Worm (Caenorhabditis elegans): ENCODE results near the gene C14B1.12.

The C14B1.12 gene

DNA sequence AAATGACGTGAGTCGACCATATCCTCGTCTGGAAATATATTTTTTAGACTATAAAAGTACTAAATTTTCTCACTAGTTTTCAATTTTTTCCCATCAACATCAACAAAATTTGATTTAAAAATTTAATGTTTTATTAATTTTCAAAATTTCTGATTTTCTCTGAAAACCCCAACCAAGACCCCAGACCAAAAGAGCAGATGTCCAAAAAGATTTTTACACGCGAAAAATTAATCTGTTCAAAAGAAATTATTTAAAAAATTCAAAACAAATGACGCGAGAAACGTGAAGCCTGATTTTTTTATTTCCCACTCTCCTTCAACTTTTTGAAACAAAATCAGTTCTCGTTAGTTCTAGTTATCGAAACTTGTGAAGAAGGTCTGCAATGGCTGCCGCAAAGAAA, 5.7 kb upstream of the C14B1.12 start, which contains the start of gene F34D10.8:
F34D10.8 (plus strand) TSS at position 301 of the 400 bp plus-strand sequence.
- TF ChIP-seq unc-62 (GFP tag; optimal IDR thresholded peaks at IDR 0.05): no peak

DNA sequence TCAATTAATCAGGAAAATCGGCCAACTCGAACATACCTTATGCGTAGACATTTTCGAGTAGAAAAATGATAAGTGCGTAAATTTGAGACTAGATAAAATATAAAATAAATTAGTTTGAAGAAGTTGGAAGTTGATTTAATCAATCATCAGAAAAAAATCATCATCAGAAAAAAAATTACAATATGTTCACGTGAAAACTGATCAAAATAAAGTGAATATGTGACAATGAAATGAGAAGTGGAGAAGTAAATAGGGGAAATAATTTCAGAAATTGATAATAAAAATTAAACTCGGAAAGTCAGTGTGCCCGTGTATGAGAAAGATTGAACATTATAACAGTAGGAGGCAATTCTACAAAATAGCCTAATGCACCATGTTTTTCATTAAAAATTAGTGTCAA, 4.7 kb upstream of the C14B1.12 start, which contains the start of gene F34D10.9:
F34D10.9 (minus strand) TSS at position 101 of the 400 bp plus-strand sequence.
- no peak for TF ChIP-seq unc-62 (GFP tag; optimal IDR thresholded peaks at IDR 0.05)

DNA sequence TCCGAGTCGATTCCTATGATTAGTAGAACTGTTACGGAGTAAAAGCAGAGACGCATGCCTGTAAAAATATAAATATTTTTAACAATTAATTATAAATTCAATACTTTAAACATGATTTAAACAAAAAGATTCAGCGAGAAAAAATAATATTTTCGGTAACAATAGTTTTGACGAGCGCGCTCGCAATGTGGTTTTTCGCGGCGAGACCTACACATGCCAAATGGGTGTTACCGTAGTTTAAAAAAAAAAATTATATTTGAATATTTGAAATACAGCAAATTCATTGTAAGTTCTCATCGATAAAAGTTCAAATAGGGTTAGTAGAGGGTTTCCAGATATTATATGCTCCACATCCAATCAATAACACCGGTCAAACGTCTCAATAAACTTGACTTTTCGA, 1.7 kb upstream of the C14B1.12 start, which contains the start of gene gldi-5:
gldi-5 (minus strand) TSS at position 58 of the 400 bp plus-strand sequence.
- no peak for TF ChIP-seq unc-62 (GFP tag; optimal IDR thresholded peaks at IDR 0.05)

DNA sequence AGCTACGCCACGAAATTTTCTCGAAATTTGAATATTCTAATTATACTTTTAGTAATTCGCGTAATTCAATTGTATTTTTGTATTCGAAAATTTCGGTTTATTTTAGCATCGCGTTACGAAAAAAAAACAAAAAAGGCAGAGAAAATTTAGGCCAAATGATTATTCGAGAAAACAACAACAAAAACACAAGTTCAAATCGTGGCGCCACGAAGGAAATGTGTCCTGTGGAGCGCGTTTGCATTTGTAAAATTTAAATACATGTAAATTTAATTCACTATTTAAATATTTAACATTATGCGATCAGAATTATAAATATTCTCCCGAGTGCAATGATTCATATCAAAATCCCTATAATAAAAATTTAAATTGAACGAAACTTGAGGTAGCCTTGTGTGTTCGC, 1.1 kb downstream of the C14B1.12 start:
- TF ChIP-seq unc-62 (GFP tag; optimal IDR thresholded peaks at IDR 0.05): no peak

ce11 chrIII:3719564-3719963, 5.2 kb downstream of the C14B1.12 start, which contains the start of gene C14B1.8:
Gene C14B1.8 (minus strand): TSS chrIII:3719680.
- no peak for TF ChIP-seq unc-62 (GFP tag; optimal IDR thresholded peaks at IDR 0.05)

DNA sequence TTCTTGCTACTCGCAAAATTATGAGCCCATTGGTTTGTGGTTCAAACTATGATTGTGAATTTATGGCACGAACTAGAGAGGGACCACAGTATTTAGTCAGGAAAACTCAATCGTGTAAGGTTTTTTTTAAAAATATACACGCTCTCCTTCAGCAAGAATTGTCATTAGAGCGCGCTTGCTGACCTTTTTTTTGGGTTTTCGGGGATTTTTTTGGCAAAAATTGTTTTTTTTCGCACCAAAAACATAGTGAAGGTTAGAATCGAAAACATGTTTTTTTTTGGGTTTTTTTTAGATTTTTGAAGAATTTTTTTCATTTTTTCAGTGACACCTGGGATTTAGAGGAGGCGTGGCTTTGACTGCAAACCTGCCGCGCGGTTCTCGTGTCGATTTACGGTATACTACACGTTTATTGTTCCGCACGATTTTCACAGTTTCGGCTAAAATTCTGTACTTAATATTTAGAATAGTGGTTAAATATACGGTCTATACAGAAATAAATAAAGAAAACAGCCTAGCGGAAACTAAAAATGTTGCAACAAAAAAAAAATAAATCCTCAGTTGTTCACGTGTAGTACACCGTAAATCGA, 8.6 kb downstream of the C14B1.12 start:
- TF ChIP-seq unc-62 (GFP tag; optimal IDR thresholded peaks at IDR 0.05): no peak

- TF ChIP-seq unc-62 (GFP tag; optimal IDR thresholded peaks at IDR 0.05): no peak
Measured at ce11 chrIII:3713163-3713562, 11.6 kb downstream of the C14B1.12 start, which contains the start of gene nrde-1. Gene nrde-1 (plus strand): TSS chrIII:3713463.

ce11 chrIII:3709030-3709429, 15.8 kb downstream of the C14B1.12 start, which contains the start of gene alkb-8:
Gene alkb-8 (plus strand): TSS chrIII:3709330.
- no peak for TF ChIP-seq unc-62 (GFP tag; optimal IDR thresholded peaks at IDR 0.05)

- no peak for TF ChIP-seq unc-62 (GFP tag; optimal IDR thresholded peaks at IDR 0.05)
Measured at ce11 chrIII:3706586-3706985, 18.2 kb downstream of the C14B1.12 start, which contains the start of gene dph-1. Gene dph-1 (plus strand): TSS chrIII:3706886.

- no peak for TF ChIP-seq unc-62 (GFP tag; optimal IDR thresholded peaks at IDR 0.05)
Measured at ce11 chrIII:3704967-3705366, 19.8 kb downstream of the C14B1.12 start, which contains the start of gene wdr-5.1. Gene wdr-5.1 (plus strand): TSS chrIII:3705285.

- no peak for TF ChIP-seq unc-62 (GFP tag; optimal IDR thresholded peaks at IDR 0.05)
Measured at ce11 chrIII:3703397-3703796, 21.4 kb downstream of the C14B1.12 start, which contains the start of gene C14B1.3. Gene C14B1.3 (plus strand): TSS chrIII:3703564.

DNA sequence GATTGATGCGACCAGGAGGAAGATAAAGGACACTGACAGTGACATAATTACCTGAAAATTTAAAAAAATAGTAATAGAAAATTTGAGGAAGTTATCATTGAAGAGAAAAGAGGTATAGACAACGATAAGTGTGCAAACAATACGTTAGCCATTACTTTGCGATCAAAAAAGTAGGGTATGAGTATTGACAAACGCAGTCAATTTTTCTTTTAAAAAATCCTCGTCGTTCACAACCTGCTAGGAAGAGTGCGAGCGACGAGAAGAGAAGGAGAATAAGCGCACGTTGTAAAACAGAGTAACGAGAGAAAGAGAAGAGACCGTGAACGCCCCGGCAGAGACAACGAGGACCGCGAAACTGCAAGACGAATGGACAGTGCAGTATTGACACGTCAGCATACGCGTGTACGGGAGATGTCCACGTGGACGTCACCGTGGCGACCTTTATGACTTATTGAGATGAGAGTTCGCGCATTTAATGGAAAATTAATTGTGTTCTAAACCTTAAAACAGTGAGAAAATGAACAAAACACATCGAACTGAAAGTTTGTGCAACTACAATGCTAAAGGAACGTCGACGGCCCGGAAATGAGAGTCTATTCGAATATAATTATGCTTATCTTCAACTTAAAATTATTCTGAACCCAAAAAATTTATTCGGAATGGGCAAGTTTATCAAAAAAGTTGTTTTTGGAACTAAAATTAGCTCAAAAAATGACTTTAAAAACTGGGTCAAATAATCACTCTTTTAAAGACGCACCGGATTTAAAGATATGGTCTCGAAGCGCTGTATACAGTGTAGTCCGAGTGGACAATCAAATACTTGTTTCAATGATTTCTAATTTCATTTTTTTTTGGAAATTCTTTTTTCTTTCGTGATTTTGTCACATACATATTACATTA, 23.1 kb downstream of the C14B1.12 start, which contains the start of the genes pdi-1 and C14B1.2:
pdi-1 (minus strand) TSS at position 51 of the 900 bp plus-strand sequence.
C14B1.2 (plus strand) TSS at position 850 of the 900 bp plus-strand sequence.
- TF ChIP-seq unc-62 (GFP tag; optimal IDR thresholded peaks at IDR 0.05): no peak

ce11 chrIII:3699275-3699674, 25.5 kb downstream of the C14B1.12 start, which contains the start of gene cyn-9:
Gene cyn-9 (minus strand): TSS chrIII:3699640.
- no peak for TF ChIP-seq unc-62 (GFP tag; optimal IDR thresholded peaks at IDR 0.05)

DNA sequence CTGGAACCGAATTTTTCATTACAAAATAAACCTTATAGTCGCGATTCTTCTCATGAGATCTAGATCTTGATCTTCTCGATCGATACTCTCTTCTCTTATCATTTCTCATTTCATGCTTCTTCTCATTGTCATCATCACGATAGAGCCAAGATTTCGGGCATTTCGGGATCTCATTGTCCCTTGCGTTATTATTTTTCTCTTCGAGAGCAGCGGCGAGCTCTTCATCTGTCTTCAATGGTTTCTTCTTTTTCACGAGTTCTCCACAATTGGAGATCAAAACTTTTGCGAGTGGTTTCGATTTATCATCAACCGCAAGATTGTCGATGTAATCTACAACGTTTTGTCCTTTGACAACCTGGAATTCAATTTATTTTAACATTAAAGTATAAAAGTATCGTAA, 26.4 kb downstream of the C14B1.12 start:
- TF ChIP-seq unc-62 (GFP tag; optimal IDR thresholded peaks at IDR 0.05): no peak

ce11 chrIII:3694572-3694971, 30.2 kb downstream of the C14B1.12 start, which contains the start of gene npr-15:
Gene npr-15 (minus strand): TSS chrIII:3694672.
- TF ChIP-seq unc-62 (GFP tag; optimal IDR thresholded peaks at IDR 0.05): no peak

ce11 chrIII:3692516-3692915, 32.3 kb downstream of the C14B1.12 start:
- TF ChIP-seq unc-62 (GFP tag; optimal IDR thresholded peaks at IDR 0.05): no peak

All from whole organism, dauer.